Worm (Caenorhabditis elegans) whole organism, midembryonic: ENCODE results near the gene Y54G2A.28.

Experiments
- cog-1 ChIP-seq: sonication (generic microtip); optimal IDR thresholded peaks from 2 replicates; lab custom pipeline; 2016; ENCODE audit warnings: missing genetic modification characterization, missing compliant biosample characterization
- flt-1 ChIP-seq: fragments of 200-800 bp; sonication (Bioruptor generic); IDR thresholded peaks from 2 replicates; pipeline ENCODE4 v1.3.6; 2022; ENCODE audit warnings: missing genetic modification characterization, missing compliant biosample characterization
- med-1 ChIP-seq: sonication (generic microtip); optimal IDR thresholded peaks from 2 replicates; lab custom pipeline; 2017; ENCODE audit warnings: missing genetic modification characterization, mild to moderate bottlenecking, missing compliant biosample characterization, antibody characterized with exemption, missing genetic modification reagents; ENCODE audit not compliant: insufficient read depth
- ref-1 ChIP-seq: fragments of 200-800 bp; sonication (Bioruptor generic); conservative IDR thresholded peaks from 2 replicates; pipeline ENCODE4 v1.3.6; 2022; ENCODE audit warnings: missing genetic modification reagents, missing genetic modification characterization, missing compliant biosample characterization
- ztf-23 ChIP-seq: fragments of 200-800 bp; sonication (Bioruptor generic); IDR thresholded peaks from 2 replicates; pipeline ENCODE4 v1.3.6; 2022; ENCODE audit warnings: missing genetic modification reagents, missing genetic modification characterization, missing compliant biosample characterization
- ztf-29 ChIP-seq: fragments of 200-800 bp; sonication (Bioruptor generic); IDR thresholded peaks from 2 replicates; pipeline ENCODE4 v1.3.6; 2022; ENCODE audit warnings: missing genetic modification reagents, missing genetic modification characterization, missing compliant biosample characterization

DNA sequence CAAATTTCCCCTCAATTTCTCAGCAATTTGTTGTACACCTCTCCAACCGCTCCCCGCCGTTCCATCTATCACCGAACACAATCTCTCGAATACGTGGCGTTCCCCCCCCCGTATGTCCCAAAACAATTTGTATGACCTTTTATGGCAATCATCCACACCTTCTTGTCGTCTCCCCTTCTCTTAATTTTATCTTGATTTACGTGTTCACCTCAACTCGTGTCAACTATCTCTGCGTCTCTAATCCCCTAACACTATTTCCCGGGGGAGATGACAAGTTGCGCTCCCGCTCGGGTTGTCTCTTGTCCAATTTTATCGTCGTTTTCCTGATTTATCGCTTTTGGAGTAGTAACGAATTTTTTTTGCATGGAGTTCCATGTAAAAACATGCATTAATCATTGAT lies 2.4 kb upstream of the Y54G2A.28 start:
- TF ChIP-seq flt-1 (GFP tag; lab: Robert Waterston, UW) (0 out of 2 replicates have a peak, but pooled peaks have one; percentile 8), ref-1 (no peak), cog-1 (tag; lab: Kevin White, UChicago) (peak; percentile 40), med-1 (GFP tag; lab: Kevin White, UChicago) (no peak), ztf-29 (no peak), ztf-23 (GFP tag; lab: Robert Waterston, UW) (no peak)
